Fruit fly (Drosophila melanogaster) whole organism, pupa: ENCODE results near the gene PGS1.

ENCODE experiments used
- CG10348 ChIP-seq: fragments of 200-800 bp; sonication (Bioruptor generic); IDR thresholded peaks from 2 replicates; pipeline ENCODE4 v1.3.6; 2022; ENCODE audit warnings: missing biosample characterization, missing genetic modification characterization
- CG12605 ChIP-seq: fragments of 200-800 bp; sonication (Bioruptor generic); IDR thresholded peaks from 2 replicates; pipeline ENCODE4 v1.3.6; 2022; ENCODE audit warnings: missing biosample characterization, missing genetic modification characterization
- CG13204 ChIP-seq: fragments of 200-800 bp; sonication (Bioruptor generic); optimal IDR thresholded peaks from 2 replicates; lab custom pipeline; 2018; ENCODE audit warnings: missing biosample characterization, mild to moderate bottlenecking, missing genetic modification characterization, moderate library complexity
- CG14655 ChIP-seq: fragments of 200-800 bp; sonication (Bioruptor generic); optimal IDR thresholded peaks from 3 replicates; lab custom pipeline; 2017; ENCODE audit warnings: mild to moderate bottlenecking, missing biosample characterization, missing genetic modification reagents, missing genetic modification characterization
- CG15710 ChIP-seq: fragments of 200-800 bp; sonication (Bioruptor generic); optimal IDR thresholded peaks from 2 replicates; lab custom pipeline; 2018; ENCODE audit warnings: missing biosample characterization, mild to moderate bottlenecking, missing genetic modification characterization, moderate library complexity
- CG32121 ChIP-seq: fragments of 200-800 bp; sonication (Bioruptor generic); IDR thresholded peaks from 2 replicates; pipeline ENCODE4 v1.3.6; 2022; ENCODE audit warnings: missing biosample characterization, missing genetic modification characterization
- CG4496 ChIP-seq: fragments of 200-800 bp; sonication (Bioruptor generic); IDR thresholded peaks from 3 replicates; pipeline ENCODE4 v1.3.6; 2022; ENCODE audit warnings: missing biosample characterization, missing genetic modification characterization
- CG8301 ChIP-seq: fragments of 200-800 bp; sonication (Bioruptor generic); optimal IDR thresholded peaks from 2 replicates; lab custom pipeline; 2018; ENCODE audit warnings: missing biosample characterization, mild to moderate bottlenecking, missing genetic modification characterization
- CG9948 ChIP-seq: fragments of 200-800 bp; sonication (Bioruptor generic); optimal IDR thresholded peaks from 2 replicates; lab custom pipeline; 2018; ENCODE audit warnings: missing biosample characterization, mild to moderate bottlenecking, missing genetic modification characterization, moderate library complexity
- D1 ChIP-seq: fragments of 200-800 bp; sonication (Bioruptor generic); optimal IDR thresholded peaks from 2 replicates; lab custom pipeline; 2018; ENCODE audit warnings: missing biosample characterization, mild to moderate bottlenecking, missing genetic modification characterization, moderate library complexity
- Ets98B ChIP-seq: fragments of 200-800 bp; sonication (Bioruptor generic); IDR thresholded peaks from 2 replicates; pipeline ENCODE4 v1.3.6; 2022; ENCODE audit warnings: missing biosample characterization, missing genetic modification characterization
- Pif1B ChIP-seq: fragments of 200-800 bp; sonication (Bioruptor generic); optimal IDR thresholded peaks from 3 replicates; lab custom pipeline; 2016; ENCODE audit warnings: missing biosample characterization, missing genetic modification characterization
- Snoo ChIP-seq: fragments of 200-800 bp; sonication (Bioruptor generic); optimal IDR thresholded peaks from 3 replicates; lab custom pipeline; 2017; ENCODE audit warnings: missing biosample characterization, mild to moderate bottlenecking, missing genetic modification characterization, inconsistent platforms
- fd96Ca ChIP-seq: fragments of 200-800 bp; sonication (Bioruptor generic); IDR thresholded peaks from 3 replicates; pipeline ENCODE4 v1.3.6; 2022; ENCODE audit warnings: missing biosample characterization, missing genetic modification characterization
- gl ChIP-seq: fragments of 200-800 bp; sonication (Bioruptor generic); optimal IDR thresholded peaks from 2 replicates; lab custom pipeline; 2018; ENCODE audit warnings: missing biosample characterization, mild to moderate bottlenecking, missing genetic modification characterization
- rn ChIP-seq: fragments of 200-800 bp; sonication (Bioruptor generic); IDR thresholded peaks from 2 replicates; pipeline ENCODE4 v1.3.6; 2022; ENCODE audit warnings: missing biosample characterization, missing genetic modification characterization

PGS1 gene

DNA sequence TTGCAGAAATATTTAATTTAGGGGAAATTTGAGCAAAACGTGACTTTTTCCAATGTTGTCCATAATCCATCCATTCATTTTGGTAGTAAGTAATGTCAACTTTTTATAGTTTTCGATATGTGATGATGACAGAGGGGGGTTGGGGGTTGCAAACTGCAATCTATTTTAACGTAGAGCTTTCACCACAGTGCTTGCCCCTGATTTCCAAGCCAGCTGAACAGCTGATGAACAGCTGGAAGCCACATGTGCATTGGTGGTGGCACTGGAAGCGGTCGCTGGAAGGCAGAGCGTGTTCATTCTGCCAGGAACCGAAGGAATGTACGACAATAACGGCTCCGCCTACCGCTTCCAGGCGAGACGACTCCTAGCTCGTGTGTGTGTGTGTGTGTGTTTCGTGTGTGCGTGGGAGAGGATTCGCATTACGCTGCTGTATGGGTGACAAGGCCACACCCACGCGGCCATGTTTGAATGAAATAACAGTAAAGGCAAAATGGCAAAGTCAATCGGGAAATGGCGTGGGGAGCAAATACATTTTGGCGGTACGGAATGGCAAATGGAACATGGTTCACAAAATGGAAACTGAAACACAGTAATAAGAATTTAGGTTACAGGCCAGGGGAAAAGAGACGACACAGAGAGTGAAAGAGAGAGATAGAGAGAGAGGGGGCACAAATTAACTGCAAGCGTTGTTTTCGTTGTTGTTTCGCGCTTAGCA lies 46.8 kb downstream of the PGS1 start:
- no peak for TF ChIP-seq Pif1B (GFP tag; lab: Kevin White, UChicago)
- no peak for TF ChIP-seq CG9948 (tag; lab: Kevin White, UChicago)
- TF ChIP-seq gl (tag; lab: Kevin White, UChicago): no peak

DNA sequence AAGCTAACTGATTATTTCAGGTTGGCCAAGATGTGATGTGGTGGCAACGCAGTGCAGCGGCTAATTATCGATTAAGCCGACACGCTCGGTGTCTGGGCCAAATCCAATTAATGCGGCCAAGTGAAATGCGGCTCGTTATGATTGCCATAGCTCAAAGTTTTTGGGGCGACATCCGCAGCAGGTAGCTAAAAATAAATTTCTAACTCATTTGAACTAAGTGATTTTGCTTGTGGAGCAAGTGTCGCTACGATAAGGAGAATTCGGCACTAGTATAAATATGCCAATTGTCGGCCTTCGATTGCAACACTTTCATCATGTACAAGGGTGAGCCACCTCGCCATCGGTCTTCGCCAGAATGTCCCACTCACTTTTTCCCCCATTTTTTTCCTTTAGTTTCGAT lies 50.9 kb downstream of the PGS1 start, which contains the start of gene CG34282:
Gene CG34282 (plus strand): TSS at position 301 of the 400 bp plus-strand sequence.
- TF ChIP-seq CG13204 (GFP tag; lab: Kevin White, UChicago): no peak
- no peak for TF ChIP-seq CG14655
- no peak for TF ChIP-seq Snoo
- no peak for TF ChIP-seq CG8301
- no peak for TF ChIP-seq CG4496
- TF ChIP-seq Ets98B (GFP tag; lab: Robert Waterston, UW): no peak
- no peak for TF ChIP-seq D1 (tag; lab: Kevin White, UChicago)
- no peak for TF ChIP-seq gl (tag; lab: Kevin White, UChicago)
- no peak for TF ChIP-seq fd96Ca (GFP tag; lab: Robert Waterston, UW)
- TF ChIP-seq CG32121 (GFP tag; lab: Robert Waterston, UW): no peak
- no peak for TF ChIP-seq CG12605 (GFP tag; lab: Robert Waterston, UW)
- no peak for TF ChIP-seq Pif1B (GFP tag; lab: Kevin White, UChicago)
- TF ChIP-seq rn (GFP tag; lab: Robert Waterston, UW): no peak
- TF ChIP-seq CG10348 (GFP tag; lab: Robert Waterston, UW): no peak
- TF ChIP-seq CG15710: no peak
- TF ChIP-seq, all 21 proteins: peak for 0
